Fruit fly (Drosophila melanogaster) whole organism, pupa: ENCODE results near the gene CG15373.

Source experiments
- CG10348 ChIP-seq: fragments of 200-800 bp; sonication (Bioruptor generic); IDR thresholded peaks from 2 replicates; pipeline ENCODE4 v1.3.6; 2022; ENCODE audit warnings: missing biosample characterization, missing genetic modification characterization
- CG12605 ChIP-seq: fragments of 200-800 bp; sonication (Bioruptor generic); IDR thresholded peaks from 2 replicates; pipeline ENCODE4 v1.3.6; 2022; ENCODE audit warnings: missing biosample characterization, missing genetic modification characterization
- CG13204 ChIP-seq: fragments of 200-800 bp; sonication (Bioruptor generic); optimal IDR thresholded peaks from 2 replicates; lab custom pipeline; 2018; ENCODE audit warnings: missing biosample characterization, mild to moderate bottlenecking, missing genetic modification characterization, moderate library complexity
- CG14655 ChIP-seq: fragments of 200-800 bp; sonication (Bioruptor generic); optimal IDR thresholded peaks from 3 replicates; lab custom pipeline; 2017; ENCODE audit warnings: mild to moderate bottlenecking, missing biosample characterization, missing genetic modification reagents, missing genetic modification characterization
- CG15710 ChIP-seq: fragments of 200-800 bp; sonication (Bioruptor generic); optimal IDR thresholded peaks from 2 replicates; lab custom pipeline; 2018; ENCODE audit warnings: missing biosample characterization, mild to moderate bottlenecking, missing genetic modification characterization, moderate library complexity
- CG17806 ChIP-seq: fragments of 200-800 bp; sonication (Bioruptor generic); optimal IDR thresholded peaks from 2 replicates; lab custom pipeline; 2018; ENCODE audit warnings: missing biosample characterization, mild to moderate bottlenecking, missing genetic modification characterization, moderate library complexity
- CG32121 ChIP-seq: fragments of 200-800 bp; sonication (Bioruptor generic); IDR thresholded peaks from 2 replicates; pipeline ENCODE4 v1.3.6; 2022; ENCODE audit warnings: missing biosample characterization, missing genetic modification characterization
- CG34367 ChIP-seq: fragments of 200-800 bp; sonication (Bioruptor generic); optimal IDR thresholded peaks from 2 replicates; lab custom pipeline; 2018; ENCODE audit warnings: missing biosample characterization, mild to moderate bottlenecking, missing genetic modification characterization
- CG4496 ChIP-seq: fragments of 200-800 bp; sonication (Bioruptor generic); IDR thresholded peaks from 3 replicates; pipeline ENCODE4 v1.3.6; 2022; ENCODE audit warnings: missing biosample characterization, missing genetic modification characterization
- CG8159 ChIP-seq: fragments of 200-800 bp; sonication (Bioruptor generic); optimal IDR thresholded peaks from 3 replicates; lab custom pipeline; 2018; ENCODE audit warnings: missing biosample characterization, mild to moderate bottlenecking, missing genetic modification characterization, moderate library complexity
- CG8301 ChIP-seq: fragments of 200-800 bp; sonication (Bioruptor generic); optimal IDR thresholded peaks from 2 replicates; lab custom pipeline; 2018; ENCODE audit warnings: missing biosample characterization, mild to moderate bottlenecking, missing genetic modification characterization
- CG9948 ChIP-seq: fragments of 200-800 bp; sonication (Bioruptor generic); optimal IDR thresholded peaks from 2 replicates; lab custom pipeline; 2018; ENCODE audit warnings: missing biosample characterization, mild to moderate bottlenecking, missing genetic modification characterization, moderate library complexity
- D1 ChIP-seq: fragments of 200-800 bp; sonication (Bioruptor generic); optimal IDR thresholded peaks from 2 replicates; lab custom pipeline; 2018; ENCODE audit warnings: missing biosample characterization, mild to moderate bottlenecking, missing genetic modification characterization, moderate library complexity
- EcR ChIP-seq: fragments of 200-800 bp; sonication (Bioruptor generic); optimal IDR thresholded peaks from 3 replicates; lab custom pipeline; 2019; ENCODE audit warnings: missing biosample characterization, missing genetic modification characterization, mild to moderate bottlenecking, moderate library complexity, missing genetic modification reagents
- Ets98B ChIP-seq: fragments of 200-800 bp; sonication (Bioruptor generic); IDR thresholded peaks from 2 replicates; pipeline ENCODE4 v1.3.6; 2022; ENCODE audit warnings: missing biosample characterization, missing genetic modification characterization
- Pif1A ChIP-seq: fragments of 200-800 bp; sonication (Bioruptor generic); optimal IDR thresholded peaks from 3 replicates; lab custom pipeline; 2016; ENCODE audit warnings: missing biosample characterization, missing genetic modification characterization
- Pif1B ChIP-seq: fragments of 200-800 bp; sonication (Bioruptor generic); optimal IDR thresholded peaks from 3 replicates; lab custom pipeline; 2016; ENCODE audit warnings: missing biosample characterization, missing genetic modification characterization
- Snoo ChIP-seq: fragments of 200-800 bp; sonication (Bioruptor generic); optimal IDR thresholded peaks from 3 replicates; lab custom pipeline; 2017; ENCODE audit warnings: missing biosample characterization, mild to moderate bottlenecking, missing genetic modification characterization, inconsistent platforms
- fd96Ca ChIP-seq: fragments of 200-800 bp; sonication (Bioruptor generic); IDR thresholded peaks from 3 replicates; pipeline ENCODE4 v1.3.6; 2022; ENCODE audit warnings: missing biosample characterization, missing genetic modification characterization
- gl ChIP-seq: fragments of 200-800 bp; sonication (Bioruptor generic); optimal IDR thresholded peaks from 2 replicates; lab custom pipeline; 2018; ENCODE audit warnings: missing biosample characterization, mild to moderate bottlenecking, missing genetic modification characterization
- rn ChIP-seq: fragments of 200-800 bp; sonication (Bioruptor generic); IDR thresholded peaks from 2 replicates; pipeline ENCODE4 v1.3.6; 2022; ENCODE audit warnings: missing biosample characterization, missing genetic modification characterization

CG15373 gene

dm6 chrX:18063144-18063772 is 19.5 kb downstream of the CG15373 start, which contains the start of gene Sh:
Gene Sh (minus strand): TSS chrX:18063247.
- TF ChIP-seq CG12605 (GFP tag; lab: Robert Waterston, UW): no peak
- 0 out of 3 replicates have a peak, but pooled peaks have one; percentile 14 for TF ChIP-seq CG4496 (GFP tag; lab: Robert Waterston, UW)

- TF ChIP-seq CG10348 (no peak), CG4496 (GFP tag; lab: Robert Waterston, UW) (no peak), CG34367 (no peak), CG9948 (tag; lab: Kevin White, UChicago) (no peak), Pif1A (GFP tag; lab: Kevin White, UChicago) (no peak), CG13204 (no peak), rn (no peak), CG17806 (tag; lab: Kevin White, UChicago) (no peak), gl (tag; lab: Kevin White, UChicago) (no peak), Snoo (tag; lab: Kevin White, UChicago) (no peak), Pif1B (no peak), Ets98B (GFP tag; lab: Robert Waterston, UW) (no peak), CG14655 (GFP tag; lab: Kevin White, UChicago) (no peak), EcR (no peak)
Observed at dm6 chrX:18064183-18064582, 20.4 kb downstream of the CG15373 start, which contains the start of gene Dhc16F. Gene Dhc16F (plus strand): TSS chrX:18064483.

- TF ChIP-seq CG15710: no peak
- TF ChIP-seq Snoo (tag; lab: Kevin White, UChicago): no peak
- no peak for TF ChIP-seq CG17806 (tag; lab: Kevin White, UChicago)
- no peak for TF ChIP-seq CG34367
- no peak for TF ChIP-seq Pif1A (GFP tag; lab: Kevin White, UChicago)
- no peak for TF ChIP-seq CG10348
- no peak for TF ChIP-seq rn
- TF ChIP-seq CG9948 (tag; lab: Kevin White, UChicago): no peak
- TF ChIP-seq CG8159 (tag; lab: Kevin White, UChicago): no peak
- no peak for TF ChIP-seq CG13204
- TF ChIP-seq gl (tag; lab: Kevin White, UChicago): no peak
- no peak for TF ChIP-seq CG12605 (GFP tag; lab: Robert Waterston, UW)
- no peak for TF ChIP-seq CG4496 (GFP tag; lab: Robert Waterston, UW)
Observed at dm6 chrX:18082674-18083073, 38.9 kb downstream of the CG15373 start.

dm6 chrX:18083528-18084365 is 40.0 kb downstream of the CG15373 start:
- TF ChIP-seq CG17806 (tag; lab: Kevin White, UChicago) (no peak), CG32121 (GFP tag; lab: Robert Waterston, UW) (peak; percentile 35; the same call in 1 of the 2 replicates)

dm6 chrX:18084614-18085469 is 41.1 kb downstream of the CG15373 start:
- TF ChIP-seq CG8159 (tag; lab: Kevin White, UChicago): no peak
- TF ChIP-seq CG32121 (GFP tag; lab: Robert Waterston, UW): 0 out of 2 replicates have a peak, but pooled peaks have one; percentile 24
- TF ChIP-seq, all 21 proteins: peak for 1

dm6 chrX:18085470-18085797 is 41.6 kb downstream of the CG15373 start, which contains the start of gene Ada3:
Gene Ada3 (plus strand): TSS chrX:18085761.
- TF ChIP-seq CG4496 (GFP tag; lab: Robert Waterston, UW) (peak; percentile 77), CG15710 (peak; percentile 74), CG8159 (tag; lab: Kevin White, UChicago) (peak; percentile 72), CG10348 (no peak), D1 (tag; lab: Kevin White, UChicago) (no peak), Snoo (tag; lab: Kevin White, UChicago) (peak; percentile 70), CG32121 (GFP tag; lab: Robert Waterston, UW) (0 out of 2 replicates have a peak, but pooled peaks have one; percentile 27), EcR (no peak), rn (peak; percentile 30; the same call in 1 of the 2 replicates), CG9948 (tag; lab: Kevin White, UChicago) (peak; percentile 71), fd96Ca (GFP tag; lab: Robert Waterston, UW) (peak; percentile 59; the same call in 2 of the 3 replicates), CG8301 (tag; lab: Kevin White, UChicago) (peak; percentile 60), CG34367 (peak; percentile 48), CG12605 (GFP tag; lab: Robert Waterston, UW) (0 out of 2 replicates have a peak, but pooled peaks have one; percentile 22), CG13204 (peak; percentile 18), Pif1A (GFP tag; lab: Kevin White, UChicago) (peak; percentile 62), CG17806 (tag; lab: Kevin White, UChicago) (peak; percentile 57), Ets98B (GFP tag; lab: Robert Waterston, UW) (peak; percentile 66), gl (tag; lab: Kevin White, UChicago) (no peak), Pif1B (peak; percentile 36), CG14655 (GFP tag; lab: Kevin White, UChicago) (peak; percentile 73)
